Fruit fly (Drosophila melanogaster): Measurements from ENCODE around the gene CG14210.

The CG14210 gene

DNA sequence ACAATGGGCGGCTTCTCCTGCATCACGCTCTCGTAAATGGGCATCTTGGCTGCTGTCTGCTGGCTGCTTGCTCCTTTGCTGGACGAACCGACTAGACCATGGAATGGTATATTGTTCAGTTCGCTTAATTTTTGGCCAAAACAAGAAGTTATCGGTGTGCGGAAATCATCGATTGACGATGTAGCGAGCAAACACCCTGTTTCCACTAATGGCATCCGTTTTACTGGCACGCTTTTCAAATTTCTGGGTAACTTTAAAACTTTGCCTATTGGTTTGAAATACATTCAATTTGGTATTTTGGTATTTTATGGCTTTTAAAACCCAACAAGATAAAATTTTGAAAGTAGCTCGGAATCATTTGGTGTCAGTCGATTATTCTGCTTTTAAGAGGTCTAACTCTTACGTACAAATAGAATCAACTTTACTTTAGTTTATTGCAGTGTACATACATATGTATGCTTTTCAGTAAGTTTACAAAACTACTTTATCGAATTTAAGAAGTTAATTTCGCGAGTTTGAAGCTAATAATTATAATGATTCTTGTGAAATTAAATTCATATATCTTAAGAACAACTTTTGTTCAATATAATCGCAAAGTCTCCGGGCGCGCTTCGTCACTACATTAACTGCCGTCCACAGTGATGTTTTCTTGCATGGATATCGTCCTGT is 30.0 kb downstream of the CG14210 start, which contains the start of gene Arp10 (continued):
- TF ChIP-seq danr (GFP tag; IDR thresholded peaks at IDR 0.05), result no peak
- peak; percentile 82 for TF ChIP-seq Meics (GFP tag; optimal IDR thresholded peaks at IDR 0.05)
- no peak for TF ChIP-seq Usf (GFP tag; optimal IDR thresholded peaks at IDR 0.05)
- 0 out of 3 replicates have a peak, but pooled peaks have one; percentile 50 for TF ChIP-seq CG6791 (GFP tag; IDR thresholded peaks at IDR 0.05; ENCODE audit: partially characterized antibody)
- no peak for TF ChIP-seq sens-2 (GFP tag; IDR thresholded peaks at IDR 0.05)
- TF ChIP-seq CG10321 (GFP tag; IDR thresholded peaks at IDR 0.05), result no peak
- no peak for TF ChIP-seq Kr (GFP tag; optimal IDR thresholded peaks at IDR 0.05)
- TF ChIP-seq CG10654 (GFP tag; optimal IDR thresholded peaks at IDR 0.05), result no peak
- peak; percentile 17; the same call in 1 of the 2 replicates for TF ChIP-seq Ptx1 (GFP tag; IDR thresholded peaks at IDR 0.05)
- TF ChIP-seq Hmr (GFP tag; optimal IDR thresholded peaks at IDR 0.05), result no peak
- TF ChIP-seq Nf-YA (GFP tag; IDR thresholded peaks at IDR 0.05), result no peak
- no peak for TF ChIP-seq Eip74EF (GFP tag; optimal IDR thresholded peaks at IDR 0.05)
- TF ChIP-seq Bdp1 (GFP tag; optimal IDR thresholded peaks at IDR 0.05), result no peak
- no peak for TF ChIP-seq NfI (GFP tag; optimal IDR thresholded peaks at IDR 0.05)
- peak; percentile 73 for TF ChIP-seq MBD-R2 (GFP tag; IDR thresholded peaks at IDR 0.05)
- TF ChIP-seq CG10209 (GFP tag; optimal IDR thresholded peaks at IDR 0.05), result no peak
- peak; percentile 18 for TF ChIP-seq YL-1 (GFP tag; optimal IDR thresholded peaks at IDR 0.05)
- TF ChIP-seq CG17802 (tag; optimal IDR thresholded peaks at IDR 0.05), result peak; percentile 83
- TF ChIP-seq Ada2b (GFP tag; IDR thresholded peaks at IDR 0.05), result no peak
- TF ChIP-seq nau (GFP tag; optimal IDR thresholded peaks at IDR 0.05), result no peak
- TF ChIP-seq trh (GFP tag; optimal IDR thresholded peaks at IDR 0.05), result no peak
- TF ChIP-seq nom (GFP tag; optimal IDR thresholded peaks at IDR 0.05), result no peak
- TF ChIP-seq CG31365 (tag; optimal IDR thresholded peaks at IDR 0.05), result no peak
- TF ChIP-seq CG14860 (GFP tag; IDR thresholded peaks at IDR 0.05; ENCODE audit: partially characterized antibody), result no peak
- TF ChIP-seq kni (GFP tag; optimal IDR thresholded peaks at IDR 0.05), result no peak
- TF ChIP-seq MESR4 (GFP tag; optimal IDR thresholded peaks at IDR 0.05), result peak; percentile 66
- TF ChIP-seq CG17612 (GFP tag; IDR thresholded peaks at IDR 0.05), result no peak
- no peak for TF ChIP-seq Lpt (GFP tag; optimal IDR thresholded peaks at IDR 0.05)
- no peak for TF ChIP-seq croc (GFP tag; conservative IDR thresholded peaks at IDR 0.05)
- TF ChIP-seq Asciz (GFP tag; optimal IDR thresholded peaks at IDR 0.05), result no peak
- TF ChIP-seq eyg (GFP tag; optimal IDR thresholded peaks at IDR 0.05), result no peak
- TF ChIP-seq CG17328 (GFP tag; IDR thresholded peaks at IDR 0.05), result no peak
- TF ChIP-seq HHEX (GFP tag; optimal IDR thresholded peaks at IDR 0.05), result no peak
- no peak for TF ChIP-seq tgo (GFP tag; IDR thresholded peaks at IDR 0.05)
- no peak for TF ChIP-seq CG9437 (GFP tag; optimal IDR thresholded peaks at IDR 0.05)
- TF ChIP-seq CG13296 (GFP tag; optimal IDR thresholded peaks at IDR 0.05), result no peak
- TF ChIP-seq sisA (GFP tag; IDR thresholded peaks at IDR 0.05), result no peak
- TF ChIP-seq usp (GFP tag; optimal IDR thresholded peaks at IDR 0.05), result no peak
- TF ChIP-seq lov (optimal IDR thresholded peaks at IDR 0.05), result no peak
- no peak for TF ChIP-seq lov (GFP tag; IDR thresholded peaks at IDR 0.05)
- TF ChIP-seq CTCF (GFP tag; optimal IDR thresholded peaks at IDR 0.05), result no peak
- no peak for TF ChIP-seq pum (GFP tag; optimal IDR thresholded peaks at IDR 0.05)
- no peak for TF ChIP-seq CG13775 (GFP tag; optimal IDR thresholded peaks at IDR 0.05)
- TF ChIP-seq CG9876 (GFP tag; optimal IDR thresholded peaks at IDR 0.05), result no peak
- TF ChIP-seq CG2129 (GFP tag; IDR thresholded peaks at IDR 0.05; ENCODE audit: partially characterized antibody), result no peak
- TF ChIP-seq D19A (tag; optimal IDR thresholded peaks at IDR 0.05), result no peak
- TF ChIP-seq Mad (GFP tag; optimal IDR thresholded peaks at IDR 0.05), result no peak
- TF ChIP-seq CG9215 (GFP tag; IDR thresholded peaks at IDR 0.05), result no peak
- TF ChIP-seq ftz-f1 (GFP tag; optimal IDR thresholded peaks at IDR 0.05), result no peak
- no peak for TF ChIP-seq nerfin-2 (GFP tag; IDR thresholded peaks at IDR 0.05; ENCODE audit: partially characterized antibody)
- TF ChIP-seq ind (GFP tag; optimal IDR thresholded peaks at IDR 0.05), result peak; percentile 0

Data from whole organism, embryonic.